Worm (Caenorhabditis elegans): ENCODE results near the gene F22B5.4.

F22B5.4 gene

DNA sequence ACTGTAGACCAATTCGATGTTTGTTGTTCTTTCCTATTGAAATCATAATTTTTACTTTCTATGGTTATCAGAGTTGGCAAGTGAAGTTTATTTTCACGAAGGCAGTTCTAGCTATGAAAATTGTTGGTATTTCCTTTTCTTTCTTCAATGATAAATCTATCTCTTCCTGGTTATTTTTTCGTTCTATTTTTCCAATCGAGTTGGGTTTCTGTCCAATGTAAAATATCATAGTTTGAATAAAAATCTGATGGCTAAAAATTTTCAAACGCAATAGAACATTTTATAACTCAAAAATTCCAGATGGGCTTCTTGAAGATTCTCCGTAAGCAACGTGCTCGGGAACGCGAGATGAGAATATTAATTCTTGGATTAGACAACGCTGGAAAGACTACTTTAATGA lies 5.5 kb upstream of the F22B5.4 start, which contains the start of gene evl-20:
Gene evl-20, plus strand, starts transcription at position 301 of the 400 bp plus-strand sequence.
- TF ChIP-seq M03D4.4 (tag; optimal IDR thresholded peaks at IDR 0.05) (no peak), sem-2 (GFP tag; optimal IDR thresholded peaks at IDR 0.05) (no peak), lin-13 (tag; optimal IDR thresholded peaks at IDR 0.05) (no peak), ces-1 (GFP tag; optimal IDR thresholded peaks at IDR 0.05) (no peak), hlh-1 (tag; optimal IDR thresholded peaks at IDR 0.05) (no peak), cnd-1 (tag; optimal IDR thresholded peaks at IDR 0.05) (no peak), unc-120 (tag; optimal IDR thresholded peaks at IDR 0.05; ENCODE audit: poor library complexity, severe bottlenecking) (no peak), zip-8 (tag; optimal IDR thresholded peaks at IDR 0.05) (no peak)

DNA sequence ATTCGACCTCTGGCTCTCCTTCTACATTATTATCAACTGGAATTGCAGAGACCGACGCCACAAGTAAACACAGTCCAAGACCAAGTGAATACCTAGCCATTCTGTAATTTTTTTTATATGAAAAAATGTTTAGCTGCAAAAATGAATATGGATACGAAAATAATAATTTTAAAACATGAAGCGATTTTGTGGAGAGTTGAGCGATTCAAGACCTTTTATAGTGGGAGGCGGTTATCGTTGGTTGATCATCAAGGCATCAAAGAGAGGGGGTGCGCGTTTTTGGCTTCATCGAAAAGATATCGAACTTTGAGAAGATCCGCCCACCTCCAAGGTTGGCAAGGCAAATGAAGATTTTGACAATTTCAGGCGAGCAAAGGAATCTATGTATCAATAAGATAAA lies 2.8 kb upstream of the F22B5.4 start, which contains the start of gene cut-3:
Gene cut-3, minus strand, starts transcription at position 101 of the 400 bp plus-strand sequence.
- TF ChIP-seq sem-2 (GFP tag; optimal IDR thresholded peaks at IDR 0.05) = no peak
- no peak for TF ChIP-seq elt-1 (tag; optimal IDR thresholded peaks at IDR 0.05; ENCODE audit: borderline replicate concordance, insufficient read depth)
- TF ChIP-seq nhr-2 (tag; optimal IDR thresholded peaks at IDR 0.05) = no peak
- no peak for TF ChIP-seq ces-1 (GFP tag; optimal IDR thresholded peaks at IDR 0.05)
- no peak for TF ChIP-seq ztf-11 (tag; optimal IDR thresholded peaks at IDR 0.05)
- no peak for TF ChIP-seq ceh-83 (GFP tag; optimal IDR thresholded peaks at IDR 0.05)
- TF ChIP-seq tbx-8 (GFP tag; optimal IDR thresholded peaks at IDR 0.05) = no peak
- no peak for TF ChIP-seq ceh-43 (GFP tag; optimal IDR thresholded peaks at IDR 0.05)
- no peak for TF ChIP-seq mab-5 (tag; optimal IDR thresholded peaks at IDR 0.05)
- TF ChIP-seq unc-39 (tag; optimal IDR thresholded peaks at IDR 0.05) = no peak

DNA sequence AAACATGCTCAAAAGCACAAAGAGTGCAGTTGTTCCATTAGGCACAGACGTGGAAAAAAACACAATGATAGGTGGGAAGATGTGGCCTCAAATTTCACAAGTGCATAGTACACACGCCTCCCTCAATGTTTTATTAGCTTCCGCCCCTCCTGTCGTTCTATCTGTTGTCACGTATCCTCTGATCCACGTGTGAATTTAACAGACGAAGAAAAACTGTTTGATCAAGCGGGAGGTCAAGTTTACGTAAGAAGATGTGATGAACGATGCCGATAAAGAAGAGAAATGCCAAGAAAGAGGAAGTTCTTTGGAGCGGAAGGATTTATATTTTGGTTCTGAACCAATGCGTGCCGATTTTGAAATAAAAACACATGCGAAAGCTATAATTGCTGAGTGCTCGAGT lies 1.2 kb downstream of the F22B5.4 start:
- no peak for TF ChIP-seq lsy-2 (tag; optimal IDR thresholded peaks at IDR 0.05)
- TF ChIP-seq sptf-1 (tag; optimal IDR thresholded peaks at IDR 0.05) = no peak
- TF ChIP-seq pha-4 (tag; optimal IDR thresholded peaks at IDR 0.05) = no peak
- TF ChIP-seq nhr-2 (tag; optimal IDR thresholded peaks at IDR 0.05) = no peak
- TF ChIP-seq M03D4.4 (tag; optimal IDR thresholded peaks at IDR 0.05) = no peak
- no peak for TF ChIP-seq ham-2 (GFP tag; optimal IDR thresholded peaks at IDR 0.05)
- no peak for TF ChIP-seq hlh-1 (tag; optimal IDR thresholded peaks at IDR 0.05)
- TF ChIP-seq mep-1 (tag; optimal IDR thresholded peaks at IDR 0.05) = no peak
- no peak for TF ChIP-seq cnd-1 (tag; optimal IDR thresholded peaks at IDR 0.05)
- TF ChIP-seq snpc-4 (tag; optimal IDR thresholded peaks at IDR 0.05) = no peak
- no peak for TF ChIP-seq mls-2 (tag; optimal IDR thresholded peaks at IDR 0.05)
- TF ChIP-seq lin-32 (GFP tag; optimal IDR thresholded peaks at IDR 0.05) = no peak
- TF ChIP-seq ceh-43 (GFP tag; optimal IDR thresholded peaks at IDR 0.05) = no peak
- TF ChIP-seq unc-39 (tag; optimal IDR thresholded peaks at IDR 0.05) = no peak
- TF ChIP-seq nhr-28 (tag; optimal IDR thresholded peaks at IDR 0.05) = no peak
- no peak for TF ChIP-seq mab-5 (tag; optimal IDR thresholded peaks at IDR 0.05)
- TF ChIP-seq nhr-12 (tag; optimal IDR thresholded peaks at IDR 0.05) = no peak
- no peak for TF ChIP-seq elt-3 (tag; optimal IDR thresholded peaks at IDR 0.05)

DNA sequence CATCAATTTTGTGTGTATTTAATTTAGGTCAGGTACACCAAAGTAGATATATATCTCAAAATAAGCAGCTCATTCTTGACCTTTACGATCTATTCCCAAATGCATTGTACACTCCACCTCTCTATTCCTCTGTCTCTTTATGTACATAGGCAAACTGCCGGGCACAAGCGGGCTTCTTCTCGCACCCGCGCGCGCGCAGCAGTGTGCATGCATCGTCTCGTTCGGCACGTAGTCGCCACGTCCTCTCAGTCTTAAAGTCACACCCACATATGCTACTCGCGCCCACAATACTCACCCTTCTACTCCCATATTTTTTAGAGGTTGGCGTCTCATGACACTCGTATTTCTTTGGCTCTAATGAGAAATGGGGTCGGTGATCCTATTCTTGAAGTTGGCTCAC lies 1.9 kb downstream of the F22B5.4 start:
- no peak for TF ChIP-seq nhr-237 (tag; optimal IDR thresholded peaks at IDR 0.05)
- TF ChIP-seq pha-4 (tag; optimal IDR thresholded peaks at IDR 0.05) = peak; percentile 60
- no peak for TF ChIP-seq nhr-76 (tag; optimal IDR thresholded peaks at IDR 0.05)
- TF ChIP-seq ceh-39 (tag; optimal IDR thresholded peaks at IDR 0.05) = no peak
- no peak for TF ChIP-seq cnd-1 (tag; optimal IDR thresholded peaks at IDR 0.05)

DNA sequence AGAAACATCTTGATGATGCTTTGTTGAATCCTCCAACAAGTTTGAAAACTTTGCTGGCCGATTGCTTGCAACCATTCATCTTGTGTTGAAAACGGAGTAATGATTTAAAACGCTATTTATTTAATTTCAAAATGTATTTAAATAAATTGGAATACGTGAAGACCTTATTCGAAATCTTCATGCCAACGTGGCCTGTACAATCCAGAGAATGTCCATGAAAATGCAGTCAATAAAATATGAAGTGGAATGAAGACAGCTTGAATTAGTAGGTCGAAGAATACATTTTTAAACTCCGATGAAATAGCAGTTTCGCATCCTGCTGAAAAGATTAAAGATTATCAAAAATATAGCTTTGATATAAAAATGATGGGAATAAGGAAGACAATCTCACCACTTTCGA lies 5.0 kb downstream of the F22B5.4 start, which contains the start of gene F22B5.5:
Gene F22B5.5, minus strand, starts transcription at position 101 of the 400 bp plus-strand sequence.
- TF ChIP-seq sptf-1 (tag; optimal IDR thresholded peaks at IDR 0.05) = no peak

DNA sequence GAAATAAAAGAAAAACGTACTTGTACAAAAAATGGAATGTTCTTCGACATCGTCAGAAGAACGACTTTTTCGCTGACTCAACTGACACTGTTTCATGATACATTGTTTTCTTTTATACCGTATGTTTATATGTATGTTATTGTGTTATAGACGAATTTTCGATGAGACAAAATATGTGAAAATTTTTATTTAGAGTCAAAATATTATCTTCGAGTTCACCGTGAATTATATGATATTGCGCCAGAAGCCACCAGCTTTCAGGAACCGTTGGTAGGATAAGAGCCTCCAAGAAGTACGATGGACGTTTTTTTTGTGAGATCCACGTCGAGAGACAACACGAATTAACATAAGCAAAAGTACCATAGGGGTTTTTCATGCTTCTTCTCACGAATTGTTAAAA lies 6.6 kb downstream of the F22B5.4 start, which contains the start of gene F22B5.6:
Gene F22B5.6, minus strand, starts transcription at position 101 of the 400 bp plus-strand sequence.
- TF ChIP-seq mls-2 (tag; optimal IDR thresholded peaks at IDR 0.05) (no peak), sptf-1 (tag; optimal IDR thresholded peaks at IDR 0.05) (no peak), unc-62 (GFP tag; optimal IDR thresholded peaks at IDR 0.05) (no peak)

Data from whole organism, mixed stage, embryonic.